Worm (Caenorhabditis elegans) whole organism, L1 larva: ENCODE measurements around the gene fbxa-79.

Experiments used
- C04F5.9 ChIP-seq: sonication (generic microtip); optimal IDR thresholded peaks from 2 replicates; lab custom pipeline; 2016; ENCODE audit warnings: missing genetic modification characterization, missing compliant biosample characterization
- C34B4.2 ChIP-seq: sonication (generic microtip); optimal IDR thresholded peaks from 2 replicates; lab custom pipeline; 2017; ENCODE audit warnings: mild to moderate bottlenecking, missing genetic modification characterization, missing compliant biosample characterization
- alr-1 ChIP-seq: fragments of 200-800 bp; sonication (Bioruptor generic); optimal IDR thresholded peaks from 2 replicates; lab custom pipeline; 2018; ENCODE audit warnings: borderline replicate concordance, mild to moderate bottlenecking, missing genetic modification characterization, missing compliant biosample characterization
- aly-2 ChIP-seq: fragments of 150-350 bp; optimal IDR thresholded peaks from 2 replicates; lab custom pipeline; 2014; ENCODE audit warnings: missing biosample characterization, missing genetic modification characterization
- blmp-1 ChIP-seq: fragments of 150-350 bp; optimal IDR thresholded peaks from 2 replicates; lab custom pipeline; 2014; ENCODE audit warnings: missing biosample characterization, missing genetic modification characterization
- ceh-82 ChIP-seq, 3 experiments: fragments of 150-350 bp in 1 of 3; sonication (generic microtip) in 2 of 3; optimal IDR thresholded peaks; 2 replicates each; lab custom pipeline; 2014 to 2017; ENCODE audit warnings: missing biosample characterization in 3 of 3, missing genetic modification characterization in 3 of 3
- ces-1 ChIP-seq: fragments of 150-350 bp; optimal IDR thresholded peaks from 2 replicates; lab custom pipeline; 2014; ENCODE audit warnings: missing biosample characterization, missing genetic modification reagents, missing genetic modification characterization
- dpl-1 ChIP-seq, 3 experiments: fragments of 150-350 bp in 2 of 3; sonication (generic microtip) in 1 of 3; optimal IDR thresholded peaks; 2 replicates each; lab custom pipeline; 2014 to 2017; ENCODE audit warnings: missing biosample characterization in 3 of 3, missing genetic modification characterization in 3 of 3, missing genetic modification reagents in 3 of 3
- dsc-1 ChIP-seq: sonication (generic microtip); optimal IDR thresholded peaks from 2 replicates; lab custom pipeline; 2016; ENCODE audit warnings: mild to moderate bottlenecking, missing genetic modification characterization, missing compliant biosample characterization
- efl-1 ChIP-seq, 4 experiments: fragments of 150-350 bp; optimal IDR thresholded peaks in 3 of 4; peaks in 1 of 4; 1 replicate in 1 of 4; 2 replicates in 3 of 4; lab custom pipeline; 2014; ENCODE audit warnings: missing biosample characterization in 2 of 4, missing genetic modification characterization in 2 of 4, missing genetic modification reagents in 2 of 4
- egl-13 ChIP-seq: sonication (generic microtip); optimal IDR thresholded peaks from 2 replicates; lab custom pipeline; 2016; ENCODE audit warnings: missing genotype, missing genetic modification reagents, missing genetic modification characterization, missing compliant biosample characterization
- egl-27 ChIP-seq, 2 experiments: fragments of 150-350 bp in 1 of 2; sonication (generic microtip); optimal IDR thresholded peaks; 3 replicates each; lab custom pipeline; 2017 to 2018; ENCODE audit warnings: missing biosample characterization in 2 of 2, missing genetic modification characterization in 2 of 2, missing genetic modification reagents in 2 of 2
- elt-2 ChIP-seq: sonication (generic microtip); optimal IDR thresholded peaks from 2 replicates; lab custom pipeline; 2016; ENCODE audit warnings: missing genetic modification characterization, mild to moderate bottlenecking, inconsistent platforms, missing compliant biosample characterization, missing genetic modification reagents
- elt-3 ChIP-seq, 6 experiments: fragments of 150-350 bp in 1 of 6; sonication (generic microtip); optimal IDR thresholded peaks; 2 replicates each; lab custom pipeline; 2017 to 2018; ENCODE audit warnings: missing biosample characterization in 6 of 6, missing genetic modification characterization in 6 of 6, inconsistent platforms in 1 of 6
- fkh-10 ChIP-seq: sonication (generic microtip); optimal IDR thresholded peaks from 2 replicates; lab custom pipeline; 2017; ENCODE audit warnings: missing biosample characterization, missing genetic modification reagents, missing genetic modification characterization
- fkh-8 ChIP-seq: sonication (generic microtip); optimal IDR thresholded peaks from 2 replicates; lab custom pipeline; 2016; ENCODE audit warnings: mild to moderate bottlenecking, missing genetic modification characterization, missing compliant biosample characterization
- hlh-17 ChIP-seq: fragments of 200-800 bp; sonication (Bioruptor generic); optimal IDR thresholded peaks from 2 replicates; lab custom pipeline; 2018; ENCODE audit warnings: missing genetic modification characterization, mild to moderate bottlenecking, missing compliant biosample characterization, moderate library complexity, borderline replicate concordance
- hpl-2 ChIP-seq: fragments of 150-350 bp; optimal IDR thresholded peaks from 2 replicates; lab custom pipeline; 2014; ENCODE audit warnings: missing biosample characterization, missing genetic modification reagents, missing genetic modification characterization
- irx-1 ChIP-seq: sonication (generic microtip); optimal IDR thresholded peaks from 2 replicates; lab custom pipeline; 2016; ENCODE audit warnings: missing genetic modification characterization, missing compliant biosample characterization
- isw-1 ChIP-seq: fragments of 200-800 bp; sonication (Bioruptor generic); IDR thresholded peaks from 2 replicates; pipeline ENCODE4 v1.3.6; 2022; ENCODE audit warnings: missing genetic modification characterization, missing compliant biosample characterization
- lin-13 ChIP-seq: fragments of 150-350 bp; optimal IDR thresholded peaks from 2 replicates; lab custom pipeline; 2014; ENCODE audit warnings: missing biosample characterization, missing genetic modification reagents, missing genetic modification characterization
- lin-15B ChIP-seq: fragments of 150-350 bp; sonication (generic microtip); optimal IDR thresholded peaks from 3 replicates; lab custom pipeline; 2014; ENCODE audit warnings: missing biosample characterization, missing genetic modification characterization
- lin-35 ChIP-seq, 2 experiments: fragments of 150-350 bp; optimal IDR thresholded peaks; 2 replicates each; lab custom pipeline; 2014; ENCODE audit warnings: missing biosample characterization in 2 of 2, missing genetic modification characterization in 2 of 2, missing genetic modification reagents in 2 of 2
- lsy-2 ChIP-seq, 2 experiments: fragments of 150-350 bp; optimal IDR thresholded peaks; 2 replicates each; lab custom pipeline; 2014; ENCODE audit warnings: missing biosample characterization in 2 of 2, missing genetic modification characterization in 2 of 2
- nhr-12 ChIP-seq: sonication (generic microtip); optimal IDR thresholded peaks from 2 replicates; lab custom pipeline; 2017; ENCODE audit warnings: missing biosample characterization, missing genetic modification characterization
- nhr-237 ChIP-seq: fragments of 150-350 bp; optimal IDR thresholded peaks from 2 replicates; lab custom pipeline; 2014; ENCODE audit warnings: missing biosample characterization, missing genetic modification characterization
- nhr-71 ChIP-seq: sonication (generic microtip); optimal IDR thresholded peaks from 2 replicates; lab custom pipeline; 2016; ENCODE audit warnings: mild to moderate bottlenecking, missing genetic modification characterization, moderate library complexity, missing compliant biosample characterization
- nhr-85 ChIP-seq: sonication (generic microtip); peaks from one replicate; lab custom pipeline; 2016; ENCODE audit warnings: missing genetic modification characterization, inconsistent platforms, missing compliant biosample characterization
- pax-3 ChIP-seq: fragments of 200-800 bp; sonication (Bioruptor generic); optimal IDR thresholded peaks from 2 replicates; lab custom pipeline; 2018; ENCODE audit warnings: mild to moderate bottlenecking, missing genetic modification characterization, moderate library complexity, missing compliant biosample characterization
- pqm-1 ChIP-seq: sonication (generic microtip); optimal IDR thresholded peaks from 3 replicates; lab custom pipeline; 2017; ENCODE audit warnings: missing biosample characterization, missing genetic modification characterization
- snu-23 ChIP-seq: sonication (generic microtip); optimal IDR thresholded peaks from 2 replicates; lab custom pipeline; 2016; ENCODE audit warnings: missing genetic modification characterization, missing compliant biosample characterization
- sptf-1 ChIP-seq: fragments of 150-350 bp; optimal IDR thresholded peaks from 2 replicates; lab custom pipeline; 2014; ENCODE audit warnings: missing biosample characterization, missing genetic modification characterization
- tbx-2 ChIP-seq: sonication (generic microtip); optimal IDR thresholded peaks from 2 replicates; lab custom pipeline; 2016; ENCODE audit warnings: missing genetic modification characterization, missing compliant biosample characterization
- unc-86 ChIP-seq: sonication (generic microtip); optimal IDR thresholded peaks from 2 replicates; lab custom pipeline; 2016; ENCODE audit warnings: missing genetic modification characterization, missing compliant biosample characterization
- vab-15 ChIP-seq: sonication (generic microtip); optimal IDR thresholded peaks from 2 replicates; lab custom pipeline; 2017; ENCODE audit warnings: missing genotype, mild to moderate bottlenecking, missing genetic modification characterization, missing compliant biosample characterization
- xbp-1 ChIP-seq: sonication (generic microtip); optimal IDR thresholded peaks from 2 replicates; lab custom pipeline; 2016; ENCODE audit warnings: missing genetic modification characterization, missing compliant biosample characterization

Gene fbxa-79

ce11 chrIII:1324513-1324912 is 16.4 kb upstream of the fbxa-79 start, which contains the start of gene fbxa-14:
Gene fbxa-14 (minus strand): TSS chrIII:1324613.
- no peak for TF ChIP-seq egl-27 (tag; optimal IDR thresholded peaks at IDR 0.05; lab: Kevin White, UChicago)
- TF ChIP-seq alr-1 = no peak
- no peak for TF ChIP-seq tbx-2
- TF ChIP-seq ces-1 = no peak
- TF ChIP-seq nhr-12 = no peak
- TF ChIP-seq elt-2 = no peak
- TF ChIP-seq sptf-1 = no peak
- TF ChIP-seq pax-3 = no peak
- no peak for TF ChIP-seq irx-1 (tag; lab: Kevin White, UChicago)
- TF ChIP-seq isw-1 = no peak

DNA sequence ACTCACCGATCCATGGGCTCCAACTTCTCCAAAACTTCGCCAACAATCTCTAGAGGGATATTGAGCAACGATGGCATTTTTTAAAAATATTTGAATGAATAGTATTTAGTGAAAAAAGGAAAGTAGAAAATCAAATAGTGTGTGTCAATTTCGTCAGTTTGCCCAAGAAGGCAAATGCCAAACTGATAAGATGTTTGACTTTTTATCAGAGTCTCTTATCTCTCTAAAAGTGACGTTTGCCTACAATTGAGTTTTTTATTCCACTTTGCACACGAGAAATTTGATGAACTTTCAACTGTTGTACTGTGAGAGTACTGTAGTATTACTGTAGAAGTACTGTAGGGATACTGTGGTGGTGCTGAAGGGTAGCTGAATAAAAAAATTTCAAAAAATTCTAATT is 15.5 kb upstream of the fbxa-79 start:
- TF ChIP-seq xbp-1 (tag; lab: Kevin White, UChicago) (no peak), nhr-85 (tag; lab: Kevin White, UChicago) (no peak), elt-3 (tag; optimal IDR thresholded peaks at IDR 0.05; lab: Kevin White, UChicago) (no peak), pqm-1 (tag; lab: Kevin White, UChicago) (peak; percentile 89), nhr-71 (tag; lab: Kevin White, UChicago) (no peak), egl-27 (tag; optimal IDR thresholded peaks at IDR 0.05; lab: Kevin White, UChicago) (no peak), lsy-2 (tag; optimal IDR thresholded peaks at IDR 0.05; lab: Kevin White, UChicago) (peak in 1 of 2 experiments; percentile 20), pax-3 (peak; percentile 16), fkh-10 (GFP tag; lab: Kevin White, UChicago) (no peak), lin-13 (GFP tag; lab: Kevin White, UChicago) (no peak), elt-2 (peak; percentile 92), ceh-82 (tag; optimal IDR thresholded peaks at IDR 0.05; lab: Kevin White, UChicago) (no peak), hlh-17 (GFP tag; lab: Kevin White, UChicago) (no peak), dsc-1 (no peak), dpl-1 (GFP tag; optimal IDR thresholded peaks at IDR 0.05; lab: Kevin White, UChicago) (no peak), lin-35 (GFP tag; optimal IDR thresholded peaks at IDR 0.05; lab: Kevin White, UChicago) (no peak), C04F5.9 (tag; lab: Kevin White, UChicago) (no peak), egl-13 (tag; lab: Kevin White, UChicago) (no peak), nhr-237 (tag; lab: Kevin White, UChicago) (no peak), C34B4.2 (tag; lab: Kevin White, UChicago) (no peak)

ce11 chrIII:1321561-1321960 is 13.5 kb upstream of the fbxa-79 start, which contains the start of gene fbxa-15:
Gene fbxa-15 (minus strand): TSS chrIII:1321661.
- TF ChIP-seq nhr-71 (tag; lab: Kevin White, UChicago) (no peak), snu-23 (no peak), hpl-2 (GFP tag; lab: Kevin White, UChicago) (no peak), lsy-2 (tag; optimal IDR thresholded peaks at IDR 0.05; lab: Kevin White, UChicago) (no peak), aly-2 (tag; lab: Kevin White, UChicago) (no peak), ceh-82 (tag; optimal IDR thresholded peaks at IDR 0.05; lab: Kevin White, UChicago) (no peak), egl-13 (tag; lab: Kevin White, UChicago) (no peak), dpl-1 (GFP tag; optimal IDR thresholded peaks at IDR 0.05; lab: Kevin White, UChicago) (no peak), unc-86 (no peak), blmp-1 (tag; lab: Kevin White, UChicago) (no peak)

DNA sequence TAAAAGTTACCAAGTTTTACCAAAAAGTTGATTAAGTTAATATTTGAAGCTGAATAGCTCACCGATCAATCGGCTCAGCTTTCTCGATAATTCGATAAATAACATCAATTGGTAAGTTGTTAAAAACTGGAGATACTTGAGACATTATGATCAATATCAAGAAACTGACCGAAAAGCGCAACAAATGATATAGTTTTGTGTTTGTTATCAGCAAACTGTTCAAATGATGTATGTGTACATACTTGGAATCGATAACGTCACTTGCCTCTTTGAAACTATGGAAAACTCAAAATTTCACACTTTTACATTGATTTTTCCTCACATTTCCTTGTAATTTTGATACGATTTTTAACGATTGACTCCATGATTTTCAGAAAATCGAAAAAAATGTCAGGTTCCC is 6.9 kb upstream of the fbxa-79 start, which contains the start of the genes fbxa-80 and fbxa-19:
Gene fbxa-80, minus strand, starts transcription at position 173 of the 400 bp plus-strand sequence.
Gene fbxa-19, plus strand, starts transcription at position 364 of the 400 bp plus-strand sequence.
- TF ChIP-seq elt-2 (peak; percentile 33), lin-15B (tag; lab: Kevin White, UChicago) (no peak)

ce11 chrIII:1314283-1314682 is 6.2 kb upstream of the fbxa-79 start:
- TF ChIP-seq fkh-8 (tag; lab: Kevin White, UChicago) (no peak), vab-15 (tag; lab: Kevin White, UChicago) (no peak), efl-1 (optimal IDR thresholded peaks at IDR 0.05; lab: Kevin White, UChicago) (no peak), efl-1 (GFP tag; optimal IDR thresholded peaks at IDR 0.05 in 1 of 2; lab: Kevin White, UChicago) (peak in 1 of 2 experiments; percentile 24)
